Worm (Caenorhabditis elegans): ENCODE results near the gene Y41C4A.11.

Y41C4A.11 gene

ce11 chrIII:11703006-11703775 is 16.5 kb upstream of the Y41C4A.11 start:
- TF ChIP-seq pes-1 (GFP tag; IDR thresholded peaks at IDR 0.05) (no peak), scrt-1 (GFP tag; IDR thresholded peaks at IDR 0.05) (no peak)

ce11 chrIII:11703776-11704093 is 15.9 kb upstream of the Y41C4A.11 start, which contains the start of gene col-95:
Gene col-95, plus strand, starts transcription at chrIII:11703994.
- no peak for TF ChIP-seq ceh-36 (tag; optimal IDR thresholded peaks at IDR 0.05)

ce11 chrIII:11704377-11704978 is 15.2 kb upstream of the Y41C4A.11 start:
- TF ChIP-seq aly-1 (tag; optimal IDR thresholded peaks at IDR 0.05) = no peak
- no peak for TF ChIP-seq ceh-13 (GFP tag; optimal IDR thresholded peaks at IDR 0.05)
- no peak for TF ChIP-seq tbx-37 (GFP tag; conservative IDR thresholded peaks at IDR 0.05)
- no peak for TF ChIP-seq scrt-1 (GFP tag; IDR thresholded peaks at IDR 0.05)
- TF ChIP-seq ets-7 (tag; optimal IDR thresholded peaks at IDR 0.05) = no peak
- no peak for TF ChIP-seq tra-4 (tag; optimal IDR thresholded peaks at IDR 0.05)
- no peak for TF ChIP-seq hmbx-1 (tag; optimal IDR thresholded peaks at IDR 0.05)
- TF ChIP-seq sea-1 (GFP tag; conservative IDR thresholded peaks at IDR 0.05) = no peak
- no peak for TF ChIP-seq F13C5.2 (tag; optimal IDR thresholded peaks at IDR 0.05)
- no peak for TF ChIP-seq hnd-1 (tag; optimal IDR thresholded peaks at IDR 0.05)
- no peak for TF ChIP-seq ama-1 (optimal IDR thresholded peaks at IDR 0.05)
- no peak for TF ChIP-seq B0310.2 (tag; optimal IDR thresholded peaks at IDR 0.05)
- no peak for TF ChIP-seq ceh-36 (tag; optimal IDR thresholded peaks at IDR 0.05)

- TF ChIP-seq B0310.2 (tag; optimal IDR thresholded peaks at IDR 0.05) (no peak), aly-1 (tag; optimal IDR thresholded peaks at IDR 0.05) (no peak), F13C5.2 (tag; optimal IDR thresholded peaks at IDR 0.05) (no peak), sea-1 (GFP tag; conservative IDR thresholded peaks at IDR 0.05) (no peak), scrt-1 (GFP tag; IDR thresholded peaks at IDR 0.05) (no peak), tra-4 (tag; optimal IDR thresholded peaks at IDR 0.05) (no peak), pes-1 (GFP tag; IDR thresholded peaks at IDR 0.05) (no peak), ets-7 (tag; optimal IDR thresholded peaks at IDR 0.05) (no peak)
Observed at ce11 chrIII:11705930-11706329, 13.7 kb upstream of the Y41C4A.11 start.

- no peak for TF ChIP-seq tbx-37 (GFP tag; conservative IDR thresholded peaks at IDR 0.05)
- TF ChIP-seq ama-1 (optimal IDR thresholded peaks at IDR 0.05) = no peak
- no peak for TF ChIP-seq tbx-11 (GFP tag; IDR thresholded peaks at IDR 0.05)
- TF ChIP-seq aly-1 (tag; optimal IDR thresholded peaks at IDR 0.05) = no peak
- no peak for TF ChIP-seq scrt-1 (GFP tag; IDR thresholded peaks at IDR 0.05)
- no peak for TF ChIP-seq pes-1 (GFP tag; IDR thresholded peaks at IDR 0.05)
- TF ChIP-seq ets-7 (tag; optimal IDR thresholded peaks at IDR 0.05) = no peak
- no peak for TF ChIP-seq hnd-1 (tag; optimal IDR thresholded peaks at IDR 0.05)
- TF ChIP-seq ceh-13 (GFP tag; optimal IDR thresholded peaks at IDR 0.05) = no peak
- no peak for TF ChIP-seq hmg-4 (GFP tag; optimal IDR thresholded peaks at IDR 0.05)
- no peak for TF ChIP-seq B0310.2 (tag; optimal IDR thresholded peaks at IDR 0.05)
- no peak for TF ChIP-seq ceh-36 (tag; optimal IDR thresholded peaks at IDR 0.05)
- no peak for TF ChIP-seq sea-1 (GFP tag; conservative IDR thresholded peaks at IDR 0.05)
Observed at ce11 chrIII:11706665-11707064, 13.0 kb upstream of the Y41C4A.11 start, which contains the start of gene col-96. Gene col-96, minus strand, starts transcription at chrIII:11706765.

- TF ChIP-seq hmg-4 (GFP tag; optimal IDR thresholded peaks at IDR 0.05) (no peak), sea-1 (GFP tag; conservative IDR thresholded peaks at IDR 0.05) (no peak), tbx-11 (GFP tag; IDR thresholded peaks at IDR 0.05) (no peak), aly-1 (tag; optimal IDR thresholded peaks at IDR 0.05) (no peak), tra-4 (tag; optimal IDR thresholded peaks at IDR 0.05) (no peak), hmbx-1 (tag; optimal IDR thresholded peaks at IDR 0.05) (no peak)
Observed at ce11 chrIII:11708722-11709121, 10.9 kb upstream of the Y41C4A.11 start, which contains the start of gene Y41C4A.8. Gene Y41C4A.8, minus strand, starts transcription at chrIII:11708822.

ce11 chrIII:11718548-11718947 is 1.1 kb upstream of the Y41C4A.11 start, which contains the start of gene Y41C4A.9:
Gene Y41C4A.9, minus strand, starts transcription at chrIII:11718645.
- TF ChIP-seq ceh-13 (GFP tag; optimal IDR thresholded peaks at IDR 0.05) = no peak
- no peak for TF ChIP-seq scrt-1 (GFP tag; IDR thresholded peaks at IDR 0.05)
- no peak for TF ChIP-seq pes-1 (GFP tag; IDR thresholded peaks at IDR 0.05)
- TF ChIP-seq B0310.2 (tag; optimal IDR thresholded peaks at IDR 0.05) = no peak
- TF ChIP-seq tbx-37 (GFP tag; conservative IDR thresholded peaks at IDR 0.05) = no peak
- no peak for TF ChIP-seq hnd-1 (tag; optimal IDR thresholded peaks at IDR 0.05)
- no peak for TF ChIP-seq ets-7 (tag; optimal IDR thresholded peaks at IDR 0.05)
- no peak for TF ChIP-seq hmg-4 (GFP tag; optimal IDR thresholded peaks at IDR 0.05)
- no peak for TF ChIP-seq ama-1 (optimal IDR thresholded peaks at IDR 0.05)
- no peak for TF ChIP-seq ceh-36 (tag; optimal IDR thresholded peaks at IDR 0.05)
- no peak for TF ChIP-seq tra-4 (tag; optimal IDR thresholded peaks at IDR 0.05)
- no peak for TF ChIP-seq F13C5.2 (tag; optimal IDR thresholded peaks at IDR 0.05)
- TF ChIP-seq tbx-11 (GFP tag; IDR thresholded peaks at IDR 0.05) = no peak
- TF ChIP-seq hmbx-1 (tag; optimal IDR thresholded peaks at IDR 0.05) = no peak
- TF ChIP-seq aly-1 (tag; optimal IDR thresholded peaks at IDR 0.05) = no peak
- TF ChIP-seq flt-1 (GFP tag; IDR thresholded peaks at IDR 0.05) = no peak

- TF ChIP-seq sea-1 (GFP tag; conservative IDR thresholded peaks at IDR 0.05) (no peak), hnd-1 (tag; optimal IDR thresholded peaks at IDR 0.05) (no peak), tbx-37 (GFP tag; conservative IDR thresholded peaks at IDR 0.05) (no peak)
Observed at ce11 chrIII:11721405-11721804, 1.7 kb downstream of the Y41C4A.11 start, which contains the start of gene Y41C4A.32. Gene Y41C4A.32, plus strand, starts transcription at chrIII:11721706.

Data from whole organism, early embryonic.